Worm (Caenorhabditis elegans) whole organism, midembryonic: ENCODE data around the gene C04H5.7.

Source experiments
- klf-2 ChIP-seq: fragments of 200-800 bp; sonication (Bioruptor generic); conservative IDR thresholded peaks from 2 replicates; pipeline ENCODE4 v1.3.6; 2022; ENCODE audit warnings: missing genetic modification reagents, missing genetic modification characterization, missing compliant biosample characterization
- ztf-29 ChIP-seq: fragments of 200-800 bp; sonication (Bioruptor generic); IDR thresholded peaks from 2 replicates; pipeline ENCODE4 v1.3.6; 2022; ENCODE audit warnings: missing genetic modification reagents, missing genetic modification characterization, missing compliant biosample characterization

DNA sequence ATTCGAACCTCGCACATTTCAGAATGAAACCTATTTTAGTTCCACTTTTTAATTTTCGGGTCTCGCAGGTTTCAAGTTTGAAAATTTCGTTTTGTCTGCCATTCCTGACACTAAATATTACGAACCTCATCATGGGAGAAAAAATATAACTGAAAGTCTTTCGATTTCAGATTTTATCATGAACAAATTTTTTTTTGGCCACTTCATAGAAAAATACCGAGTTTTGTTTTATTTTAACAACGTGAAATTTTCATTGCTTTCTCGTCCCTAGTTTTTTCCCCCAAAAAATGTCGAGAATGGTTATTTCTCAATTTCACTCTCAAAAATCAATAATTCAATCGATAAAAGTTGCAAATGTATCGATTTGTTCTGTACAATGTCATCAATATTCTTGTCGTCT lies 41.0 kb downstream of the C04H5.7 start, which contains the start of gene C01G12.9:
- no peak for TF ChIP-seq ztf-29 (GFP tag; lab: Robert Waterston, UW)
- no peak for TF ChIP-seq klf-2
